Worm (Caenorhabditis elegans) whole organism, L4/young adult: ENCODE measurements around the gene mrps-17.

Experiments
- W03F9.2 ChIP-seq: fragments of 150-350 bp; optimal IDR thresholded peaks from 2 replicates; lab custom pipeline; 2014; ENCODE audit warnings: missing biosample characterization, missing genetic modification characterization
- dao-5 ChIP-seq: sonication (generic microtip); optimal IDR thresholded peaks from 2 replicates; lab custom pipeline; 2016; ENCODE audit warnings: missing genotype, missing genetic modification characterization, moderate library complexity, missing compliant biosample characterization
- him-1 ChIP-seq: sonication (generic microtip); optimal IDR thresholded peaks from 2 replicates; lab custom pipeline; 2016; ENCODE audit warnings: missing genotype, missing genetic modification reagents, missing genetic modification characterization, missing compliant biosample characterization

DNA sequence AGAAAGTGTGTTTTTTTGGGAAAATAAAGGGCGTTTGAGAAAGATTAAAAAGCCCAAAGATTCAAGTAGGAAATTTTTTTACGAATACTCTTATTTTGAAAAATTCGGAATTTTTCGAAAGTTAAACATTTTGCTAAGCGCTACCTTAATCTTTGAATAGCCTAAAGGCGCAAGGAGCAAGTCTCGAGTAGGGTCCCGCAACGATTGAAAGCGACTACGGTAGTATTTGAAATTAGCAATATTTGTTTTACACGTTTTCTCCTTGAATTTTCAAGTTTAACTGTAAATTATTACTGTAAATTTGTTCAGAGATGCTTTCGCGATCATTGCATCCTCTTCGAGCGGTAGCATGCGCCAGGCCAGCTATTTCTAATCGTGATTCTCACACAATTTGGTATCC lies 33.3 kb upstream of the mrps-17 start, which contains the start of gene nduf-2.2:
- TF ChIP-seq him-1 (tag; lab: Kevin White, UChicago) (no peak), W03F9.2 (tag; lab: Kevin White, UChicago) (no peak), dao-5 (tag; lab: Kevin White, UChicago) (no peak)
